Worm (Caenorhabditis elegans) whole organism, mixed stage, embryonic: ENCODE measurements around the gene ZK105.14.

Experiments used
- bed-3 ChIP-seq: fragments of 200-800 bp; sonication (Bioruptor generic); optimal IDR thresholded peaks from 3 replicates; lab custom pipeline; 2018; ENCODE audit warnings: mild to moderate bottlenecking, missing genetic modification characterization, moderate library complexity, missing compliant biosample characterization
- elt-1 ChIP-seq: sonication (generic microtip); optimal IDR thresholded peaks from 2 replicates; lab custom pipeline; 2017; ENCODE audit warnings: missing genetic modification characterization, mild to moderate bottlenecking, missing compliant biosample characterization, antibody characterized with exemption, moderate library complexity, borderline replicate concordance; ENCODE audit not compliant: insufficient read depth
- elt-3 ChIP-seq: fragments of 150-350 bp; optimal IDR thresholded peaks from 2 replicates; lab custom pipeline; 2014; ENCODE audit warnings: missing biosample characterization, missing genetic modification characterization
- lin-13 ChIP-seq: fragments of 150-350 bp; optimal IDR thresholded peaks from 2 replicates; lab custom pipeline; 2014; ENCODE audit warnings: missing biosample characterization, missing genetic modification characterization
- mls-2 ChIP-seq: sonication (generic microtip); optimal IDR thresholded peaks from 2 replicates; lab custom pipeline; 2016; ENCODE audit warnings: mild to moderate bottlenecking, missing genetic modification characterization, moderate library complexity, missing compliant biosample characterization
- nhr-237 ChIP-seq: fragments of 150-350 bp; optimal IDR thresholded peaks from 2 replicates; lab custom pipeline; 2014; ENCODE audit warnings: missing biosample characterization, missing genetic modification characterization
- pha-4 ChIP-seq: fragments of 150-350 bp; optimal IDR thresholded peaks from 2 replicates; lab custom pipeline; 2018; ENCODE audit warnings: missing biosample characterization, missing genetic modification reagents, missing genetic modification characterization
- snpc-4 ChIP-seq: fragments of 150-350 bp; optimal IDR thresholded peaks from 2 replicates; lab custom pipeline; 2014; ENCODE audit warnings: missing biosample characterization, missing genetic modification characterization
- unc-39 ChIP-seq: fragments of 150-350 bp; optimal IDR thresholded peaks from 2 replicates; lab custom pipeline; 2014; ENCODE audit warnings: missing biosample characterization, missing genetic modification characterization
- unc-62 ChIP-seq: fragments of 150-350 bp; optimal IDR thresholded peaks from 2 replicates; lab custom pipeline; 2014; ENCODE audit warnings: missing biosample characterization, missing genetic modification reagents, missing genetic modification characterization
- ztf-11 ChIP-seq: fragments of 150-350 bp; optimal IDR thresholded peaks from 2 replicates; lab custom pipeline; 2014; ENCODE audit warnings: missing biosample characterization, missing genetic modification characterization

- TF ChIP-seq unc-62 (GFP tag; lab: Kevin White, UChicago), result no peak
- TF ChIP-seq pha-4 (tag; lab: Kevin White, UChicago), result no peak
- TF ChIP-seq elt-1 (tag; lab: Kevin White, UChicago), result no peak
- no peak for TF ChIP-seq bed-3 (GFP tag; lab: Kevin White, UChicago)
- no peak for TF ChIP-seq lin-13 (tag; lab: Kevin White, UChicago)
- TF ChIP-seq snpc-4 (tag; lab: Kevin White, UChicago), result no peak
- TF ChIP-seq nhr-237 (tag; lab: Kevin White, UChicago), result no peak
- TF ChIP-seq mls-2 (tag; lab: Kevin White, UChicago), result no peak
- no peak for TF ChIP-seq elt-3
- no peak for TF ChIP-seq unc-39
- no peak for TF ChIP-seq ztf-11 (tag; lab: Kevin White, UChicago)
Measured at ce11 chrV:7708525-7708924, 13.3 kb downstream of the ZK105.14 start, which contains the start of gene ZK105.11.
